Fruit fly (Drosophila melanogaster) whole organism, prepupa: ENCODE results near the gene Kaz-m1.

Experiments
- CG11762 ChIP-seq: fragments of 200-800 bp; sonication (Bioruptor generic); optimal IDR thresholded peaks from 3 replicates; lab custom pipeline; 2016; ENCODE audit warnings: missing biosample characterization, missing genetic modification characterization; ENCODE audit not compliant: insufficient read depth
- CG15336 ChIP-seq: fragments of 200-800 bp; sonication (Bioruptor generic); IDR thresholded peaks from 2 replicates; pipeline ENCODE4 v1.3.6; 2022; ENCODE audit warnings: missing biosample characterization, missing genetic modification characterization
- CG32006 ChIP-seq: fragments of 200-800 bp; sonication (Bioruptor generic); optimal IDR thresholded peaks from 3 replicates; lab custom pipeline; 2017; ENCODE audit warnings: missing biosample characterization, mild to moderate bottlenecking, missing genetic modification characterization
- CG6808 ChIP-seq: fragments of 200-800 bp; sonication (Bioruptor generic); optimal IDR thresholded peaks from 3 replicates; lab custom pipeline; 2017; ENCODE audit warnings: missing biosample characterization, missing genetic modification characterization, mild to moderate bottlenecking, moderate library complexity, missing genetic modification reagents
- Smox ChIP-seq: fragments of 200-800 bp; sonication (Bioruptor generic); optimal IDR thresholded peaks from 3 replicates; lab custom pipeline; 2016; ENCODE audit warnings: missing biosample characterization, missing genetic modification characterization
- Sox14 ChIP-seq: fragments of 200-800 bp; sonication (Bioruptor generic); optimal IDR thresholded peaks from 3 replicates; lab custom pipeline; 2016; ENCODE audit warnings: missing biosample characterization, missing genetic modification characterization

- no peak for TF ChIP-seq CG11762 (GFP tag; lab: Kevin White, UChicago)
- TF ChIP-seq CG6808, result no peak
- TF ChIP-seq Smox (GFP tag; lab: Kevin White, UChicago), result no peak
- no peak for TF ChIP-seq CG15336 (GFP tag; lab: Robert Waterston, UW)
- TF ChIP-seq Sox14 (GFP tag; lab: Kevin White, UChicago), result no peak
- TF ChIP-seq CG32006, result no peak
Observed at dm6 chr3R:26062911-26063310, 48.4 kb downstream of the Kaz-m1 start, which contains the start of gene CG14551.
